Worm (Caenorhabditis elegans) whole organism, young adult: ENCODE measurements around the gene zhit-1.

Experiments
- B0019.2 ChIP-seq: fragments of 200-800 bp; sonication (Bioruptor generic); conservative IDR thresholded peaks from 2 replicates; pipeline ENCODE4 v1.3.6; 2022; ENCODE audit warnings: missing genetic modification reagents, missing genetic modification characterization, missing compliant biosample characterization
- B0261.1 ChIP-seq: sonication (generic microtip); optimal IDR thresholded peaks from 2 replicates; lab custom pipeline; 2016; ENCODE audit warnings: mild to moderate bottlenecking, missing genetic modification characterization, moderate library complexity, missing compliant biosample characterization
- F22D6.2 ChIP-seq: sonication (generic microtip); optimal IDR thresholded peaks from 2 replicates; lab custom pipeline; 2016; ENCODE audit warnings: mild to moderate bottlenecking, missing genetic modification characterization, missing compliant biosample characterization
- F49E8.2 ChIP-seq: sonication (generic microtip); optimal IDR thresholded peaks from 3 replicates; lab custom pipeline; 2017; ENCODE audit warnings: missing genetic modification characterization, mild to moderate bottlenecking, missing compliant biosample characterization, antibody characterized with exemption, moderate library complexity; ENCODE audit not compliant: insufficient read depth
- Y56A3A.18 ChIP-seq: fragments of 200-800 bp; sonication (Bioruptor generic); IDR thresholded peaks from 2 replicates; pipeline ENCODE4 v1.3.6; 2022; ENCODE audit warnings: missing genetic modification reagents, missing genetic modification characterization, missing compliant biosample characterization
- Y95B8A.8 ChIP-seq: fragments of 200-800 bp; sonication (Bioruptor generic); IDR thresholded peaks from 2 replicates; pipeline ENCODE4 v1.3.6; 2022; ENCODE audit warnings: missing genetic modification reagents, missing genetic modification characterization, missing compliant biosample characterization
- attf-3 ChIP-seq: fragments of 200-800 bp; sonication (Bioruptor generic); conservative IDR thresholded peaks from 2 replicates; pipeline ENCODE4 v1.3.6; 2022; ENCODE audit warnings: missing genetic modification reagents, missing genetic modification characterization, missing compliant biosample characterization
- attf-6 ChIP-seq: fragments of 200-800 bp; sonication (Bioruptor generic); IDR thresholded peaks from 2 replicates; pipeline ENCODE4 v1.3.6; 2022; ENCODE audit warnings: missing genetic modification reagents, missing genetic modification characterization, missing compliant biosample characterization
- bed-2 ChIP-seq: fragments of 200-800 bp; sonication (Bioruptor generic); IDR thresholded peaks from 2 replicates; pipeline ENCODE4 v1.3.6; 2022; ENCODE audit warnings: missing genetic modification reagents, missing genetic modification characterization, missing compliant biosample characterization
- cebp-1 ChIP-seq, 2 experiments: fragments of 200-800 bp in 1 of 2; sonication (Bioruptor generic) in 1 of 2; sonication (generic microtip) in 1 of 2; IDR thresholded peaks in 1 of 2; optimal IDR thresholded peaks in 1 of 2; 2 replicates each; pipeline versions ENCODE4 v1.3.6 to Lab custom; 2017 to 2022; ENCODE audit warnings: missing compliant biosample characterization in 2 of 2, missing genetic modification characterization in 2 of 2, mild to moderate bottlenecking in 1 of 2, missing genetic modification reagents in 1 of 2, moderate library complexity in 1 of 2
- ceh-40 ChIP-seq: fragments of 200-800 bp; sonication (Bioruptor generic); IDR thresholded peaks from 2 replicates; pipeline ENCODE4 v1.3.6; 2022; ENCODE audit warnings: missing genetic modification characterization, missing compliant biosample characterization
- hlh-12 ChIP-seq: sonication (generic microtip); optimal IDR thresholded peaks from 2 replicates; lab custom pipeline; 2016; ENCODE audit warnings: missing genetic modification characterization, missing compliant biosample characterization
- hlh-26 ChIP-seq: fragments of 200-800 bp; sonication (Bioruptor generic); conservative IDR thresholded peaks from 2 replicates; pipeline ENCODE4 v1.3.6; 2022; ENCODE audit warnings: missing genetic modification reagents, missing genetic modification characterization, missing compliant biosample characterization
- hsf-1 ChIP-seq: fragments of 200-800 bp; sonication (Bioruptor generic); IDR thresholded peaks from 2 replicates; pipeline ENCODE4 v1.3.6; 2022; ENCODE audit warnings: missing genetic modification reagents, missing genetic modification characterization, missing compliant biosample characterization
- lag-1 ChIP-seq: fragments of 200-800 bp; sonication (Bioruptor generic); IDR thresholded peaks from 2 replicates; pipeline ENCODE4 v1.3.6; 2022; ENCODE audit warnings: missing genetic modification reagents, missing genetic modification characterization, missing compliant biosample characterization
- let-526 ChIP-seq: fragments of 200-800 bp; sonication (Bioruptor generic); IDR thresholded peaks from 2 replicates; pipeline ENCODE4 v1.3.6; 2022; ENCODE audit warnings: missing genetic modification reagents, missing genetic modification characterization, missing compliant biosample characterization
- let-607 ChIP-seq, 2 experiments: fragments of 200-800 bp in 1 of 2; sonication (Bioruptor generic) in 1 of 2; sonication (generic microtip) in 1 of 2; optimal IDR thresholded peaks; 2 replicates each; lab custom pipeline; 2016 to 2018; ENCODE audit warnings: mild to moderate bottlenecking in 2 of 2, missing compliant biosample characterization in 2 of 2, missing genetic modification characterization in 2 of 2, moderate library complexity in 2 of 2, missing genotype in 1 of 2
- lin-26 ChIP-seq: fragments of 200-800 bp; sonication (Bioruptor generic); IDR thresholded peaks from 2 replicates; pipeline ENCODE4 v1.3.6; 2022; ENCODE audit warnings: missing genetic modification reagents, missing genetic modification characterization, missing compliant biosample characterization
- lin-54 ChIP-seq: fragments of 200-800 bp; sonication (Bioruptor generic); optimal IDR thresholded peaks from 2 replicates; lab custom pipeline; 2018; ENCODE audit warnings: mild to moderate bottlenecking, missing genetic modification characterization, missing compliant biosample characterization
- lir-1 ChIP-seq: fragments of 200-800 bp; sonication (Bioruptor generic); conservative IDR thresholded peaks from 2 replicates; pipeline ENCODE4 v1.3.6; 2022; ENCODE audit warnings: missing genetic modification reagents, missing genetic modification characterization, missing compliant biosample characterization
- mes-4 ChIP-seq: sonication (generic microtip); optimal IDR thresholded peaks from 2 replicates; lab custom pipeline; 2016; ENCODE audit warnings: missing genotype, missing genetic modification characterization, missing compliant biosample characterization
- mxl-1 ChIP-seq: sonication (generic microtip); optimal IDR thresholded peaks from 2 replicates; lab custom pipeline; 2016; ENCODE audit warnings: missing genetic modification characterization, missing compliant biosample characterization
- nfyb-1 ChIP-seq: fragments of 200-800 bp; sonication (Bioruptor generic); IDR thresholded peaks from 2 replicates; pipeline ENCODE4 v1.3.6; 2022; ENCODE audit warnings: missing genetic modification reagents, missing genetic modification characterization, missing compliant biosample characterization
- tbp1 ChIP-seq: fragments of 200-800 bp; sonication (Bioruptor generic); optimal IDR thresholded peaks from 2 replicates; lab custom pipeline; 2018; ENCODE audit warnings: mild to moderate bottlenecking, missing genetic modification characterization, missing compliant biosample characterization
- xnd-1 ChIP-seq: sonication (generic microtip); optimal IDR thresholded peaks from 2 replicates; lab custom pipeline; 2016; ENCODE audit warnings: missing genotype, missing genetic modification reagents, missing genetic modification characterization, missing compliant biosample characterization
- zim-3 ChIP-seq: sonication (generic microtip); optimal IDR thresholded peaks from 2 replicates; lab custom pipeline; 2017; ENCODE audit warnings: mild to moderate bottlenecking, missing genetic modification characterization, moderate library complexity, missing compliant biosample characterization
- ztf-28 ChIP-seq: fragments of 200-800 bp; sonication (Bioruptor generic); IDR thresholded peaks from 2 replicates; pipeline ENCODE4 v1.3.6; 2022; ENCODE audit warnings: missing genetic modification reagents, missing genetic modification characterization, missing compliant biosample characterization

The zhit-1 gene

ce11 chrV:5558590-5558989, 37.8 kb downstream of the zhit-1 start, which contains the start of gene glb-5:
Gene glb-5, plus strand, starts transcription at chrV:5558890.
- TF ChIP-seq F49E8.2 (tag; lab: Kevin White, UChicago) (no peak), lag-1 (GFP tag; lab: Robert Waterston, UW) (no peak), hlh-12 (tag; lab: Kevin White, UChicago) (no peak), xnd-1 (tag; lab: Kevin White, UChicago) (no peak), lin-54 (GFP tag; lab: Kevin White, UChicago) (no peak), F22D6.2 (tag; lab: Kevin White, UChicago) (no peak), Y95B8A.8 (GFP tag; lab: Robert Waterston, UW) (no peak), B0019.2 (GFP tag; lab: Robert Waterston, UW) (no peak), tbp1 (no peak), mes-4 (no peak), let-526 (no peak), hsf-1 (no peak)

- no peak for TF ChIP-seq lir-1 (GFP tag; lab: Robert Waterston, UW)
- TF ChIP-seq Y56A3A.18 (GFP tag; lab: Robert Waterston, UW), result no peak
- no peak for TF ChIP-seq let-607 (tag; optimal IDR thresholded peaks at IDR 0.05; lab: Kevin White, UChicago)
- no peak for TF ChIP-seq nfyb-1
- no peak for TF ChIP-seq B0261.1 (tag; lab: Kevin White, UChicago)
- no peak for TF ChIP-seq hlh-26
- no peak for TF ChIP-seq B0019.2 (GFP tag; lab: Robert Waterston, UW)
- no peak for TF ChIP-seq bed-2
Observed at ce11 chrV:5548497-5548896, 47.9 kb downstream of the zhit-1 start.

DNA sequence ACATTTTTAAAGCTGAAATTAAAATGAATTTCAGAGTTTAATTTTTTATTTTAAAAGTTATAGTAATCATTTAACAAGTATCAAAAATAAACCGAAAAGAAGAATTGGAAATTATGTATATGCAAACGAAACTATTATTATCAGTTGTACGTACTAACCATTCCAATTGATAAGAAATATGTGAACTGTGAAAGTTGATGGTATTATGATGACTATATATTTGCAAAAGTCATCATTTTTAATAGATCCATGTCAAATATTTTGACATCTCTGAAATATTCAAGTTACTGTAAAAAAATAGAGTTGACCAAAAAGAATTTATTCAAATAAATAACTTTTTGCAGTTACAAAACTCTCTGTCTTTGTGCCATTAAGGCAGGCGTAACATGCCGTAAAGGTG, 48.3 kb downstream of the zhit-1 start, which contains the start of gene ugt-48:
Gene ugt-48, minus strand, starts transcription at position 12 of the 400 bp plus-strand sequence.
- TF ChIP-seq ztf-28 (GFP tag; lab: Robert Waterston, UW), result no peak
- TF ChIP-seq mxl-1 (tag; lab: Kevin White, UChicago), result no peak
- no peak for TF ChIP-seq cebp-1 (GFP tag; IDR thresholded peaks at IDR 0.05; lab: Robert Waterston, UW)
- TF ChIP-seq cebp-1 (tag; optimal IDR thresholded peaks at IDR 0.05; lab: Kevin White, UChicago), result no peak
- no peak for TF ChIP-seq lin-26 (GFP tag; lab: Robert Waterston, UW)
- TF ChIP-seq ceh-40 (GFP tag; lab: Robert Waterston, UW), result no peak
- no peak for TF ChIP-seq bed-2
- no peak for TF ChIP-seq lin-54 (GFP tag; lab: Kevin White, UChicago)
- no peak for TF ChIP-seq attf-6
- TF ChIP-seq zim-3 (tag; lab: Kevin White, UChicago), result no peak
- no peak for TF ChIP-seq attf-3 (GFP tag; lab: Robert Waterston, UW)
